Worm (Caenorhabditis elegans) whole organism, L2 larva: Measurements from ENCODE around the gene fbxa-84.
"Not testable (repeated sequence)": the region's sequence is repeated elsewhere in the genome, so short reads cannot be mapped to it uniquely, and the experiment has no call there.

Experiments
- R02D3.7 ChIP-seq: fragments of 150-350 bp; optimal IDR thresholded peaks from 2 replicates; lab custom pipeline; 2014; ENCODE audit warnings: missing biosample characterization, missing genetic modification characterization
- fos-1 ChIP-seq: fragments of 150-350 bp; optimal IDR thresholded peaks from 2 replicates; lab custom pipeline; 2014; ENCODE audit warnings: missing biosample characterization, missing genetic modification characterization
- lin-39 ChIP-seq: fragments of 150-350 bp; optimal IDR thresholded peaks from 2 replicates; lab custom pipeline; 2014; ENCODE audit warnings: missing biosample characterization, missing genetic modification reagents, missing genetic modification characterization
- nhr-12 ChIP-seq: fragments of 150-350 bp; optimal IDR thresholded peaks from 2 replicates; lab custom pipeline; 2014; ENCODE audit warnings: missing biosample characterization, missing genetic modification characterization
- nhr-21 ChIP-seq: fragments of 150-350 bp; optimal IDR thresholded peaks from 2 replicates; lab custom pipeline; 2014; ENCODE audit warnings: missing biosample characterization, missing genetic modification characterization
- nhr-23 ChIP-seq: fragments of 150-350 bp; optimal IDR thresholded peaks from 2 replicates; lab custom pipeline; 2014; ENCODE audit warnings: missing biosample characterization, missing genetic modification reagents, missing genetic modification characterization
- nhr-237 ChIP-seq: fragments of 150-350 bp; optimal IDR thresholded peaks from 2 replicates; lab custom pipeline; 2014; ENCODE audit warnings: missing biosample characterization, missing genetic modification characterization
- nhr-25 ChIP-seq: fragments of 150-350 bp; sonication (generic microtip); optimal IDR thresholded peaks from 3 replicates; lab custom pipeline; 2014; ENCODE audit warnings: missing biosample characterization, missing genetic modification characterization
- nhr-77 ChIP-seq: fragments of 150-350 bp; optimal IDR thresholded peaks from 2 replicates; lab custom pipeline; 2014; ENCODE audit warnings: missing biosample characterization, missing genetic modification characterization
- snpc-4 ChIP-seq: fragments of 150-350 bp; optimal IDR thresholded peaks from 2 replicates; lab custom pipeline; 2014; ENCODE audit warnings: missing biosample characterization, missing genetic modification characterization
- unc-62 ChIP-seq: fragments of 150-350 bp; optimal IDR thresholded peaks from 2 replicates; lab custom pipeline; 2014; ENCODE audit warnings: missing biosample characterization, missing genetic modification reagents, missing genetic modification characterization
- ztf-4 ChIP-seq: fragments of 150-350 bp; optimal IDR thresholded peaks from 2 replicates; lab custom pipeline; 2014; ENCODE audit warnings: missing biosample characterization, missing genetic modification characterization

DNA sequence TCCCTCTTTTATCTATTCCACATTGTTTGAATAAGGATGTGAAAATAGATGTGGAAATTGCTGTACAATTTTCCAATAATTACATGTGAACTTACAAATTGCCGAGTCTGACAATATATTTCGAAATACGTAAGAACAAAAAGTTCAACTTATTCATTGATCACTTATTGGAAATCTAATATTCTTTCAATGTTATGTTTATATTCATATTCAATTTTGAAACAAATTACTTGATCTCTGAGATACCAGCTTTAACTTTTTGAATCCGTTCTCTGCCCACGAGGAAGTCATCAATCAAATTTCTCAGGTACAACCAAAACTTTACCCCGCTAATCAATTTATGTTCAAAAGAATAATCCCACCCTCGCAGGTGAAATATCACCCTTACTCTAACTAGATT is 32.9 kb downstream of the fbxa-84 start, which contains the start of gene sri-26:
- not testable (repeated sequence) for TF ChIP-seq unc-62 (GFP tag; lab: Kevin White, UChicago); R02D3.7 (tag; lab: Kevin White, UChicago); fos-1 (tag; lab: Kevin White, UChicago); nhr-12 (tag; lab: Kevin White, UChicago); snpc-4 (tag; lab: Kevin White, UChicago); lin-39 (tag; lab: Kevin White, UChicago); nhr-21 (tag; lab: Kevin White, UChicago); nhr-237 (tag; lab: Kevin White, UChicago); nhr-25 (tag; lab: Kevin White, UChicago); ztf-4 (tag; lab: Kevin White, UChicago); nhr-77 (tag; lab: Kevin White, UChicago); nhr-23 (tag; lab: Kevin White, UChicago)
